Fruit fly (Drosophila melanogaster): Measurements from ENCODE around the gene Ssdp.

DNA sequence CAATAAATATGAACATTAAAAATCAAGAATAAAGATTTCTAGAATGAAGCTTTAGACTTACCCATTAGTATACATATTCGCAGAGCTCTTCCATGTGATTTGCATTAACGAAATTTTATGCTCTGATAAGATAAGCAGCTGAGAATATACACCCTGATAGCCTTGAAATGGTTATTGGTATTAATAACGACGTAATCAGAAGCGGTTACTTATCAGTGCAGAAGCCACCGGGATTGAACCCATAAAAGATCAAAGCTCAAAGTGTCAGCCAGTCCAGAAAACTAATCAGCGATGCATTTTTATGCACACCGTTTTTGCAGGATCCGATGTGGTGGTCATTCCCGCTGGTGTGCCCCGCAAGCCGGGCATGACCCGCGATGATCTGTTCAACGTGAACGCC, 28.0 kb upstream of the Ssdp start:
- no peak for TF ChIP-seq fd96Ca (GFP tag; IDR thresholded peaks at IDR 0.05)
- no peak for TF ChIP-seq CG15710 (tag; optimal IDR thresholded peaks at IDR 0.05)
- no peak for TF ChIP-seq CG13204 (GFP tag; optimal IDR thresholded peaks at IDR 0.05)
- no peak for TF ChIP-seq CG8159 (tag; optimal IDR thresholded peaks at IDR 0.05)
- no peak for TF ChIP-seq Snoo (tag; optimal IDR thresholded peaks at IDR 0.05)
